Fruit fly (Drosophila melanogaster): Measurements from ENCODE around the gene pip.

- TF ChIP-seq CG8478 (optimal IDR thresholded peaks at IDR 0.05) = no peak
- TF ChIP-seq psq (optimal IDR thresholded peaks at IDR 0.05) = no peak
- TF ChIP-seq Dll (optimal IDR thresholded peaks at IDR 0.05) = no peak
- no peak for TF ChIP-seq usp (GFP tag; optimal IDR thresholded peaks at IDR 0.05)
- TF ChIP-seq pan (optimal IDR thresholded peaks at IDR 0.05) = no peak
Measured at dm6 chr3L:19264141-19264487, 73.3 kb downstream of the pip start, which contains the start of gene Max.
